Fruit fly (Drosophila melanogaster): ENCODE results near the gene Usp47.

Gene Usp47

DNA sequence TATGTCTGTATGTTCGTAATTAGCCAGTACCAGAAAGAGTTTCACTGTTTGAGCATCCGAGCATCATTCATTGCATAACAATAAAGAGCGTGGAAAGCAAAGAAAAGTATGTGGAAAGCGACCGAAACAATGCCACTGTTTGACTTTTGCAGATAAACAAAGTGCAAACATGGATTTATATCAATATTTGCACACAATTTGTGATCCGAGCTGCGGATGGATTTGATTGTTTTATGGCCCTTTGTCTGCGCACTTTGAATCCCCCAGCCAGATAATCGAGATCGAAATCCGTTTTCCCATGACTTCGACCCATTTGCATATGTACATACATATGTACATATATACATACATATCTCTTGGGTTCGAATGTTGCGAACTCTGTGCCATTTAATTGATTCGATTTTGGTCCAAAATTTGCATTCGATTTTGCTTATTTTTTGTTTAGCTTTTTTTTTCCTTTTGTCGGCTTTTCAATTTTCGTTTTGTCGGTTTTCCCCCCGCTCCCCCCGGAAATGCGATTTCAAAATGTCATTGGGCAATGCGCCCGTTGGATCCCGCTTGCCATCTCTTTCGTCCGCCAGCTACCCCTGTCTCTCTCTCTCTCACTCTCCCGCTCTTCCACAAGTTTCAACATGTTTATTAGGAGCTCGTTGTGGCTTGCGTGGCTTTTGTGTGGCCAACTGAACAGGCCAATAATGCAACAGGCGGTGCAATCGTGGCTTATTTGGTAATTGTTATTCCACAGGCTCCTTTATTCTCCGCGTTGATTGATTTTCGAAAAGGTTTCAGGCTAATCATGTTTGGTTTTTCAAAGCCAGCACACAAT is 32.7 kb downstream of the Usp47 start (continued):
- TF ChIP-seq Dbx (GFP tag; IDR thresholded peaks at IDR 0.05) (no peak), p53 (GFP tag; optimal IDR thresholded peaks at IDR 0.05) (peak; percentile 96), CHES-1-like (GFP tag; optimal IDR thresholded peaks at IDR 0.05) (no peak), CG13624 (GFP tag; optimal IDR thresholded peaks at IDR 0.05) (no peak), klu (GFP tag; IDR thresholded peaks at IDR 0.05) (no peak), Neu2 (GFP tag; optimal IDR thresholded peaks at IDR 0.05; ENCODE audit: borderline replicate concordance) (peak; percentile 2), Med (GFP tag) (peak; percentile 0), CG15696 (tag; optimal IDR thresholded peaks at IDR 0.05) (peak; percentile 22), dpn (GFP tag; optimal IDR thresholded peaks at IDR 0.05) (no peak), Dfd (GFP tag; optimal IDR thresholded peaks at IDR 0.05) (no peak), caup (GFP tag; optimal IDR thresholded peaks at IDR 0.05; ENCODE audit: severe bottlenecking) (no peak), fru (optimal IDR thresholded peaks at IDR 0.05) (no peak), Mrtf (GFP tag; IDR thresholded peaks at IDR 0.05) (no peak), CG30020 (tag; optimal IDR thresholded peaks at IDR 0.05) (no peak), Doc2 (GFP tag; IDR thresholded peaks at IDR 0.05) (no peak), MTF-1 (GFP tag; optimal IDR thresholded peaks at IDR 0.05; ENCODE audit: borderline replicate concordance) (peak; percentile 6), CG11085 (GFP tag; IDR thresholded peaks at IDR 0.05) (no peak), CG18262 (tag; optimal IDR thresholded peaks at IDR 0.05) (no peak), CG1024 (GFP tag; IDR thresholded peaks at IDR 0.05) (peak; percentile 20; the same call in 1 of the 2 replicates), Vsx1 (GFP tag; optimal IDR thresholded peaks at IDR 0.05) (peak; percentile 1), Ptx1 (GFP tag; IDR thresholded peaks at IDR 0.05) (no peak), Hmx (GFP tag; optimal IDR thresholded peaks at IDR 0.05) (no peak), CG10321 (GFP tag; IDR thresholded peaks at IDR 0.05) (peak; percentile 44), MESR4 (GFP tag; optimal IDR thresholded peaks at IDR 0.05) (no peak), bowl (GFP tag; IDR thresholded peaks at IDR 0.05) (no peak), tio (GFP tag; optimal IDR thresholded peaks at IDR 0.05) (no peak), CG9727 (GFP tag; optimal IDR thresholded peaks at IDR 0.05) (peak; percentile 34), CG17912 (GFP tag; optimal IDR thresholded peaks at IDR 0.05) (no peak), Ets97D (GFP tag; optimal IDR thresholded peaks at IDR 0.05) (no peak), grn (GFP tag; optimal IDR thresholded peaks at IDR 0.05) (no peak), slou (GFP tag; optimal IDR thresholded peaks at IDR 0.05) (no peak), Deaf1 (tag; optimal IDR thresholded peaks at IDR 0.05) (no peak), org-1 (GFP tag; optimal IDR thresholded peaks at IDR 0.05) (peak; percentile 11), Sry-β (GFP tag; optimal IDR thresholded peaks at IDR 0.05) (peak; percentile 57), CG9932 (GFP tag; IDR thresholded peaks at IDR 0.05) (no peak), CG10209 (GFP tag; optimal IDR thresholded peaks at IDR 0.05) (no peak), Dip2 (GFP tag; IDR thresholded peaks at IDR 0.05) (no peak), sens (GFP tag) (peak; percentile 85), CG9817 (tag; optimal IDR thresholded peaks at IDR 0.05) (no peak), ems (GFP tag; optimal IDR thresholded peaks at IDR 0.05) (no peak), CG13424 (tag; optimal IDR thresholded peaks at IDR 0.05) (no peak), pros (GFP tag; optimal IDR thresholded peaks at IDR 0.05) (no peak), oc (tag; optimal IDR thresholded peaks at IDR 0.05) (no peak), Nf-YC (tag; optimal IDR thresholded peaks at IDR 0.05) (peak; percentile 41)

All from whole organism, embryonic.